Worm (Caenorhabditis elegans) whole organism, L4 larva: ENCODE results near the gene clc-2.

Experiments
- F37D6.2 ChIP-seq: sonication (generic microtip); optimal IDR thresholded peaks from 2 replicates; lab custom pipeline; 2016; ENCODE audit warnings: mild to moderate bottlenecking, missing genetic modification characterization, missing compliant biosample characterization
- T20F7.1 ChIP-seq: fragments of 200-800 bp; sonication (Bioruptor generic); optimal IDR thresholded peaks from 2 replicates; lab custom pipeline; 2018; ENCODE audit warnings: mild to moderate bottlenecking, missing genetic modification characterization, missing compliant biosample characterization
- ceh-20 ChIP-seq: fragments of 200-800 bp; sonication (Bioruptor generic); IDR thresholded peaks from 2 replicates; pipeline ENCODE4 v1.3.6; 2022; ENCODE audit warnings: missing genetic modification reagents, missing genetic modification characterization, missing compliant biosample characterization
- daf-12 ChIP-seq: fragments of 150-350 bp; optimal IDR thresholded peaks from 2 replicates; lab custom pipeline; 2014; ENCODE audit warnings: missing biosample characterization, missing genetic modification reagents, missing genetic modification characterization
- fkh-10 ChIP-seq: fragments of 150-350 bp; optimal IDR thresholded peaks from 2 replicates; lab custom pipeline; 2014; ENCODE audit warnings: missing biosample characterization, missing genetic modification reagents, missing genetic modification characterization
- hlh-30 ChIP-seq: sonication (generic microtip); optimal IDR thresholded peaks from 2 replicates; lab custom pipeline; 2017; ENCODE audit warnings: antibody characterized with exemption, mild to moderate bottlenecking, missing genetic modification characterization, missing compliant biosample characterization; ENCODE audit not compliant: insufficient read depth
- lin-15B ChIP-seq: fragments of 150-350 bp; sonication (generic microtip); optimal IDR thresholded peaks from 3 replicates; lab custom pipeline; 2014; ENCODE audit warnings: missing biosample characterization, missing genetic modification characterization
- nhr-25 ChIP-seq: sonication (generic microtip); optimal IDR thresholded peaks from 2 replicates; lab custom pipeline; 2017; ENCODE audit warnings: missing genetic modification characterization, mild to moderate bottlenecking, missing compliant biosample characterization, antibody characterized with exemption, moderate library complexity, borderline replicate concordance; ENCODE audit not compliant: insufficient read depth

DNA sequence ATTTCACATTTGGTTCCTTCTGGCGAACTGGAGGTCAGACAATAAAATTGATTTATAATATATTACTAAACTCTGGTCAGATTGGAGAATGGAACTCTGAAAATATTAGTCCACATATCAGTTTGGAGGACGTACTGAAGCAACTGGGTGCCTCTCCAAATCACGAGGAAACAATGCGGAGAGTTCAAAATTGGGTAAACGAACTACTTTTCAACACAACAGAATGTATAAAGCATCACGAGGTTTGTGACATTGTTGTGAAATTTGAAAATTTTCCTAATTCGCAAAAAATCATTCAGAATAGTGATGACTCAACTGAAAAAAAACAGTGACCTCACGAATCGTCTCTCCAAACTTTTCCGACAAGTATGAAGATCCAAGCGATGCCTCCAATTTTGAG is 38.1 kb upstream of the clc-2 start, which contains the start of gene gad-2:
- TF ChIP-seq fkh-10 (GFP tag; lab: Kevin White, UChicago) (no peak), T20F7.1 (GFP tag; lab: Kevin White, UChicago) (no peak), ceh-20 (no peak), lin-15B (tag; lab: Kevin White, UChicago) (no peak), F37D6.2 (tag; lab: Kevin White, UChicago) (no peak), daf-12 (tag; lab: Kevin White, UChicago) (no peak), nhr-25 (no peak), hlh-30 (tag; lab: Kevin White, UChicago) (no peak)
